Fruit fly (Drosophila melanogaster): ENCODE measurements around the gene CG13022.

Gene CG13022

dm6 chr3L:16975638-16976528, 37.1 kb upstream of the CG13022 start (continued):
- TF ChIP-seq CG16779 (tag; optimal IDR thresholded peaks at IDR 0.05) (no peak), CG6792 (GFP tag; optimal IDR thresholded peaks at IDR 0.05) (peak; percentile 63), CG3919 (GFP tag; optimal IDR thresholded peaks at IDR 0.05) (peak; percentile 63), spab (GFP tag; optimal IDR thresholded peaks at IDR 0.05) (peak; percentile 70), dsx (GFP tag; optimal IDR thresholded peaks at IDR 0.05; ENCODE audit: poor library complexity, severe bottlenecking) (peak; percentile 4), fd85E (GFP tag; optimal IDR thresholded peaks at IDR 0.05) (no peak), salr (GFP tag; optimal IDR thresholded peaks at IDR 0.05) (peak; percentile 10 to 90), lz (GFP tag; optimal IDR thresholded peaks at IDR 0.05) (peak; percentile 77), dac (GFP tag; optimal IDR thresholded peaks at IDR 0.05) (peak; percentile 51), Ets96B (tag; optimal IDR thresholded peaks at IDR 0.05) (peak; percentile 62)

- TF ChIP-seq spab (GFP tag; optimal IDR thresholded peaks at IDR 0.05) (peak; percentile 32), CG8119 (GFP tag; IDR thresholded peaks at IDR 0.05) (peak; percentile 46; the same call in 2 of the 3 replicates), Met (GFP tag; optimal IDR thresholded peaks at IDR 0.05) (peak; percentile 52), CG11294 (GFP tag; IDR thresholded peaks at IDR 0.05) (peak; percentile 8; the same call in 1 of the 2 replicates), CG16779 (tag; optimal IDR thresholded peaks at IDR 0.05) (peak; percentile 15), CG11902 (GFP tag; optimal IDR thresholded peaks at IDR 0.05) (no peak), OdsH (GFP tag; optimal IDR thresholded peaks at IDR 0.05) (peak; percentile 55), Hr39 (GFP tag; optimal IDR thresholded peaks at IDR 0.05) (peak; percentile 20), CG31627 (GFP tag; optimal IDR thresholded peaks at IDR 0.05) (no peak), dac (GFP tag; optimal IDR thresholded peaks at IDR 0.05) (no peak), Ets21C (GFP tag; optimal IDR thresholded peaks at IDR 0.05) (no peak), vri (GFP tag; optimal IDR thresholded peaks at IDR 0.05) (no peak), CG8632 (GFP tag; optimal IDR thresholded peaks at IDR 0.05) (no peak), eg (GFP tag; IDR thresholded peaks at IDR 0.05) (peak; percentile 47; the same call in 2 of the 3 replicates), acj6 (GFP tag; optimal IDR thresholded peaks at IDR 0.05) (peak; percentile 35), CG9139 (GFP tag; optimal IDR thresholded peaks at IDR 0.05) (peak; percentile 18), fd59A (GFP tag; optimal IDR thresholded peaks at IDR 0.05) (no peak), CG11762 (GFP tag; optimal IDR thresholded peaks at IDR 0.05; ENCODE audit: insufficient read depth) (peak; percentile 62), Hr4 (GFP tag; optimal IDR thresholded peaks at IDR 0.05) (peak; percentile 43), CG34406 (GFP tag; optimal IDR thresholded peaks at IDR 0.05) (peak; percentile 52), CG1621 (tag; optimal IDR thresholded peaks at IDR 0.05) (no peak), Hr38 (GFP tag; optimal IDR thresholded peaks at IDR 0.05) (no peak), CG15336 (GFP tag; IDR thresholded peaks at IDR 0.05) (peak; percentile 63), esn (GFP tag; optimal IDR thresholded peaks at IDR 0.05) (peak; percentile 69), CG3919 (GFP tag; optimal IDR thresholded peaks at IDR 0.05) (peak; percentile 76), Eip78C (GFP tag) (peak; percentile 82), lz (GFP tag; optimal IDR thresholded peaks at IDR 0.05) (peak; percentile 63), fkh (GFP tag; optimal IDR thresholded peaks at IDR 0.05) (peak; percentile 74), CG6854 (GFP tag; optimal IDR thresholded peaks at IDR 0.05) (peak; percentile 24), Lpt (GFP tag; optimal IDR thresholded peaks at IDR 0.05) (no peak), Eip75B (GFP tag; optimal IDR thresholded peaks at IDR 0.05) (peak; percentile 54), svp (GFP tag) (peak; percentile 74), cyc (GFP tag; optimal IDR thresholded peaks at IDR 0.05) (peak; percentile 45), pdm3 (GFP tag; optimal IDR thresholded peaks at IDR 0.05) (peak; percentile 37), Gug (GFP tag; IDR thresholded peaks at IDR 0.05) (no peak), Smox (GFP tag; optimal IDR thresholded peaks at IDR 0.05) (peak; percentile 61), Eip93F (GFP tag; optimal IDR thresholded peaks at IDR 0.05) (no peak), ss (GFP tag; optimal IDR thresholded peaks at IDR 0.05) (peak in 1 of 2 experiments; percentile 49), net (GFP tag; optimal IDR thresholded peaks at IDR 0.05) (peak; percentile 9), achi (GFP tag; optimal IDR thresholded peaks at IDR 0.05) (peak; percentile 8), CG8319 (GFP tag; optimal IDR thresholded peaks at IDR 0.05) (no peak), CG6808 (GFP tag; optimal IDR thresholded peaks at IDR 0.05) (peak; percentile 24)
Measured at dm6 chr3L:16974645-16975151, 35.9 kb upstream of the CG13022 start.

Measured in whole organism, prepupa.